Fruit fly (Drosophila melanogaster) whole organism, embryonic: ENCODE measurements around the gene Reg-2.

Source experiments
- Adf1 ChIP-seq: fragments of 200-800 bp; sonication (Bioruptor generic); IDR thresholded peaks from 2 replicates; pipeline ENCODE4 v1.3.6; 2022; ENCODE audit warnings: missing biosample characterization, missing genetic modification characterization
- Awh ChIP-seq: fragments of 200-800 bp; sonication (Bioruptor generic); IDR thresholded peaks from 2 replicates; pipeline ENCODE4, ENCODE4 v1.3.6; 2022; ENCODE audit warnings: missing biosample characterization, missing genetic modification characterization
- CG10321 ChIP-seq: fragments of 200-800 bp; sonication (Bioruptor generic); IDR thresholded peaks from 2 replicates; pipeline ENCODE4 v1.3.6; 2022; ENCODE audit warnings: missing biosample characterization, missing genetic modification characterization
- CG13894 ChIP-seq: fragments of 200-800 bp; sonication (Bioruptor generic); optimal IDR thresholded peaks from 3 replicates; lab custom pipeline; 2018; ENCODE audit warnings: missing biosample characterization, mild to moderate bottlenecking, missing genetic modification characterization, moderate library complexity
- CG14710 ChIP-seq: fragments of 200-800 bp; sonication (Bioruptor generic); optimal IDR thresholded peaks from 3 replicates; lab custom pipeline; 2019; ENCODE audit warnings: missing biosample characterization, mild to moderate bottlenecking, missing genetic modification characterization, moderate library complexity
- CG14860 ChIP-seq: fragments of 200-800 bp; sonication (Bioruptor generic); IDR thresholded peaks from 3 replicates; pipeline ENCODE4 v1.3.6; 2022; ENCODE audit warnings: missing biosample characterization, missing genetic modification characterization; ENCODE audit not compliant: partially characterized antibody
- CG30020 ChIP-seq: fragments of 200-800 bp; optimal IDR thresholded peaks from 2 replicates; lab custom pipeline; 2019; ENCODE audit warnings: missing biosample characterization, mild to moderate bottlenecking, missing genetic modification characterization, moderate library complexity
- CG3163 ChIP-seq: fragments of 200-800 bp; sonication (Bioruptor generic); optimal IDR thresholded peaks from 3 replicates; lab custom pipeline; 2016; ENCODE audit warnings: missing biosample characterization, missing genetic modification characterization
- CG42726 ChIP-seq: fragments of 200-800 bp; sonication (Bioruptor generic); IDR thresholded peaks from 2 replicates; pipeline ENCODE4 v1.3.6; 2022; ENCODE audit warnings: missing biosample characterization, missing genetic modification characterization; ENCODE audit not compliant: partially characterized antibody
- CG7786 ChIP-seq: fragments of 200-800 bp; sonication (Bioruptor generic); optimal IDR thresholded peaks from 2 replicates; lab custom pipeline; 2016; ENCODE audit warnings: missing biosample characterization, missing genetic modification characterization
- CG7963 ChIP-seq: fragments of 200-800 bp; sonication (Bioruptor generic); IDR thresholded peaks from 3 replicates; pipeline ENCODE4 v1.3.6; 2022; ENCODE audit warnings: missing biosample characterization, missing genetic modification characterization; ENCODE audit not compliant: partially characterized antibody
- CG9797 ChIP-seq: fragments of 200-800 bp; sonication (Bioruptor generic); optimal IDR thresholded peaks from 3 replicates; lab custom pipeline; 2018; ENCODE audit warnings: missing biosample characterization, mild to moderate bottlenecking, missing genetic modification characterization
- CG9932 ChIP-seq: fragments of 200-800 bp; sonication (Bioruptor generic); IDR thresholded peaks from 2 replicates; pipeline ENCODE4 v1.3.6; 2022; ENCODE audit warnings: missing biosample characterization, missing genetic modification characterization
- CTCF ChIP-seq: fragments of 200-800 bp; sonication (Bioruptor generic); optimal IDR thresholded peaks from 2 replicates; lab custom pipeline; 2017; ENCODE audit warnings: missing biosample characterization, mild to moderate bottlenecking, missing genetic modification characterization, moderate library complexity
- Doc3 ChIP-seq: fragments of 200-800 bp; sonication (Bioruptor generic); IDR thresholded peaks from 3 replicates; pipeline ENCODE4 v1.3.6; 2022; ENCODE audit warnings: missing biosample characterization, missing genetic modification characterization; ENCODE audit not compliant: partially characterized antibody
- Dref ChIP-seq: fragments of 200-800 bp; sonication (Bioruptor generic); IDR thresholded peaks from 2 replicates; pipeline ENCODE4 v1.3.6; 2022; ENCODE audit warnings: missing biosample characterization, missing genetic modification characterization
- E2f2 ChIP-seq: fragments of 200-800 bp; sonication (Bioruptor generic); IDR thresholded peaks from 2 replicates; pipeline ENCODE4 v1.3.6; 2022; ENCODE audit warnings: missing biosample characterization, missing genetic modification characterization
- Eip74EF ChIP-seq, 2 experiments: fragments of 200-800 bp in 1 of 2; fragments of >200 bp in 1 of 2; sonication (Bioruptor generic) in 1 of 2; optimal IDR thresholded peaks; 2 replicates each; lab custom pipeline; 2017 to 2019; ENCODE audit warnings: missing biosample characterization in 2 of 2, missing genetic modification characterization in 2 of 2, mild to moderate bottlenecking in 1 of 2, moderate library complexity in 1 of 2
- Hr39 ChIP-seq: fragments of >200 bp; optimal IDR thresholded peaks from 2 replicates; lab custom pipeline; 2017
- Med ChIP-seq: fragments of 200-800 bp; sonication (Bioruptor generic); peaks from one replicate; lab custom pipeline; 2016; ENCODE audit warnings: missing biosample characterization, missing genetic modification characterization, mild to moderate bottlenecking, inconsistent platforms, moderate library complexity
- Mrtf ChIP-seq: fragments of 200-800 bp; sonication (Bioruptor generic); IDR thresholded peaks from 3 replicates; pipeline ENCODE4 v1.3.6; 2022; ENCODE audit warnings: missing biosample characterization, missing genetic modification characterization
- Myb ChIP-seq: fragments of 200-800 bp; sonication (Bioruptor generic); optimal IDR thresholded peaks from 2 replicates; lab custom pipeline; 2016; ENCODE audit warnings: missing biosample characterization, missing genetic modification characterization
- Oli ChIP-seq: fragments of 200-800 bp; sonication (Bioruptor generic); optimal IDR thresholded peaks from 2 replicates; lab custom pipeline; 2018; ENCODE audit warnings: missing biosample characterization, mild to moderate bottlenecking, missing genetic modification characterization, moderate library complexity
- Opbp ChIP-seq: fragments of 200-800 bp; sonication (Bioruptor generic); IDR thresholded peaks from 3 replicates; pipeline ENCODE4 v1.3.6; 2022; ENCODE audit warnings: missing biosample characterization, missing genetic modification characterization; ENCODE audit not compliant: partially characterized antibody
- Sry-δ ChIP-seq: fragments of 200-800 bp; sonication (Bioruptor generic); optimal IDR thresholded peaks from 2 replicates; lab custom pipeline; 2016; ENCODE audit warnings: missing biosample characterization, missing genetic modification characterization
- Trl ChIP-seq, 3 experiments: fragments of >200 bp in 2 of 3; fragments of 200-800 bp in 1 of 3; sonication (Bioruptor generic) in 1 of 3; optimal IDR thresholded peaks; 2 replicates in 1 of 3; 3 replicates in 2 of 3; lab custom pipeline; 2016 to 2017; ENCODE audit warnings: missing biosample characterization in 1 of 3, missing genetic modification characterization in 1 of 3
- YL-1 ChIP-seq: fragments of 200-800 bp; sonication (Bioruptor generic); optimal IDR thresholded peaks from 3 replicates; lab custom pipeline; 2017; ENCODE audit warnings: missing biosample characterization, mild to moderate bottlenecking, missing genetic modification characterization
- amos ChIP-seq: fragments of 200-800 bp; sonication (Bioruptor generic); IDR thresholded peaks from 2 replicates; pipeline ENCODE4 v1.3.6; 2022; ENCODE audit warnings: missing biosample characterization, missing genetic modification characterization; ENCODE audit not compliant: partially characterized antibody
- cas ChIP-seq: fragments of 200-800 bp; sonication (Bioruptor generic); IDR thresholded peaks from 2 replicates; pipeline ENCODE4 v1.3.6; 2022; ENCODE audit warnings: missing biosample characterization, missing genetic modification characterization
- chinmo ChIP-seq: fragments of 200-800 bp; sonication (Bioruptor generic); IDR thresholded peaks from 4 replicates; pipeline ENCODE4 v1.3.6; 2022; ENCODE audit warnings: missing biosample characterization, missing genetic modification characterization; ENCODE audit not compliant: partially characterized antibody
- gfzf ChIP-seq: fragments of 200-800 bp; sonication (Bioruptor generic); optimal IDR thresholded peaks from 2 replicates; lab custom pipeline; 2016; ENCODE audit warnings: missing biosample characterization, mild to moderate bottlenecking, missing genetic modification characterization, moderate library complexity
- grau ChIP-seq: fragments of 200-800 bp; optimal IDR thresholded peaks from 3 replicates; lab custom pipeline; 2019; ENCODE audit warnings: missing biosample characterization, mild to moderate bottlenecking, missing genetic modification characterization, moderate library complexity
- gsb-n ChIP-seq: fragments of 200-800 bp; sonication (Bioruptor generic); optimal IDR thresholded peaks from 3 replicates; lab custom pipeline; 2018; ENCODE audit warnings: missing biosample characterization, mild to moderate bottlenecking, missing genetic modification characterization
- hkb ChIP-seq, 2 experiments: fragments of 200-800 bp in 1 of 2; fragments of >200 bp in 1 of 2; sonication (Bioruptor generic) in 1 of 2; IDR thresholded peaks in 1 of 2; optimal IDR thresholded peaks in 1 of 2; 2 replicates each; pipeline versions ENCODE4 v1.3.6 to Lab custom; 2017 to 2022; ENCODE audit warnings: missing biosample characterization in 1 of 2, missing genetic modification characterization in 1 of 2
- knrl ChIP-seq: fragments of 200-800 bp; sonication (Bioruptor generic); IDR thresholded peaks from 3 replicates; pipeline ENCODE4 v1.3.6; 2022; ENCODE audit warnings: missing biosample characterization, missing genetic modification characterization; ENCODE audit not compliant: partially characterized antibody
- lbe ChIP-seq: fragments of 200-800 bp; sonication (Bioruptor generic); optimal IDR thresholded peaks from 2 replicates; lab custom pipeline; 2016; ENCODE audit warnings: missing biosample characterization, mild to moderate bottlenecking, missing genetic modification characterization
- lilli ChIP-seq: fragments of 200-800 bp; sonication (Bioruptor generic); optimal IDR thresholded peaks from 3 replicates; lab custom pipeline; 2016; ENCODE audit warnings: missing biosample characterization, missing genetic modification characterization
- nerfin-2 ChIP-seq: fragments of 200-800 bp; sonication (Bioruptor generic); IDR thresholded peaks from 2 replicates; pipeline ENCODE4 v1.3.6; 2022; ENCODE audit warnings: missing biosample characterization, missing genetic modification characterization; ENCODE audit not compliant: partially characterized antibody
- pzg ChIP-seq: fragments of 200-800 bp; sonication (Bioruptor generic); optimal IDR thresholded peaks from 3 replicates; lab custom pipeline; 2018; ENCODE audit warnings: missing biosample characterization, mild to moderate bottlenecking, missing genetic modification characterization, moderate library complexity
- sd ChIP-seq: fragments of 200-800 bp; sonication (Bioruptor generic); optimal IDR thresholded peaks from 3 replicates; lab custom pipeline; 2018; ENCODE audit warnings: missing biosample characterization, mild to moderate bottlenecking, missing genetic modification characterization, moderate library complexity
- sna ChIP-seq: fragments of 200-800 bp; sonication (Bioruptor generic); IDR thresholded peaks from 2 replicates; pipeline ENCODE4 v1.3.6; 2022; ENCODE audit warnings: missing biosample characterization, missing genetic modification characterization; ENCODE audit not compliant: partially characterized antibody
- sqz ChIP-seq: fragments of 200-800 bp; sonication (Bioruptor generic); optimal IDR thresholded peaks from 3 replicates; lab custom pipeline; 2018; ENCODE audit warnings: missing biosample characterization, mild to moderate bottlenecking, missing genetic modification characterization
- tna ChIP-seq: fragments of 200-800 bp; sonication (Bioruptor generic); IDR thresholded peaks from 2 replicates; pipeline ENCODE4 v1.3.6; 2022; ENCODE audit warnings: missing biosample characterization, missing genetic modification characterization; ENCODE audit not compliant: partially characterized antibody
- trem ChIP-seq: fragments of 200-800 bp; optimal IDR thresholded peaks from 3 replicates; lab custom pipeline; 2019; ENCODE audit warnings: missing biosample characterization, mild to moderate bottlenecking, missing genetic modification characterization, moderate library complexity

Gene Reg-2

dm6 chr3L:601559-602136 lies 4.7 kb downstream of the Reg-2 start:
- TF ChIP-seq Awh (GFP tag; lab: Robert Waterston, UW), result peak; percentile 58
- no peak for TF ChIP-seq CG10321 (GFP tag; lab: Robert Waterston, UW)
- no peak for TF ChIP-seq Sry-δ (GFP tag; lab: Kevin White, UChicago)
- TF ChIP-seq sd, result peak; percentile 38
- peak; percentile 88; the same call in 2 of the 4 replicates for TF ChIP-seq chinmo (GFP tag; lab: Robert Waterston, UW)
- 0 out of 2 replicates have a peak, but pooled peaks have one; percentile 12 for TF ChIP-seq nerfin-2 (GFP tag; lab: Robert Waterston, UW)
- peak in 1 of 2 experiments; percentile 71 for TF ChIP-seq Eip74EF (GFP tag; optimal IDR thresholded peaks at IDR 0.05; lab: Kevin White, UChicago)
- no peak for TF ChIP-seq CG3163 (GFP tag; lab: Kevin White, UChicago)

dm6 chr3L:601104-601503 lies 5.3 kb downstream of the Reg-2 start:
- peak; percentile 9 for TF ChIP-seq lbe (GFP tag; lab: Kevin White, UChicago)
- TF ChIP-seq sqz (GFP tag; lab: Kevin White, UChicago), result no peak

dm6 chr3L:593102-593501 lies 13.3 kb downstream of the Reg-2 start, which contains the start of gene MED14:
MED14 (plus strand) TSS chr3L:593246.
- no peak for TF ChIP-seq CG7786
- peak; percentile 47; the same call in 1 of the 2 replicates for TF ChIP-seq sna (GFP tag; lab: Robert Waterston, UW)
- peak; percentile 46; the same call in 1 of the 3 replicates for TF ChIP-seq Doc3 (GFP tag; lab: Robert Waterston, UW)
- TF ChIP-seq Med (GFP tag; lab: Kevin White, UChicago), result peak; percentile 71
- TF ChIP-seq gsb-n, result no peak
- TF ChIP-seq nerfin-2 (GFP tag; lab: Robert Waterston, UW), result peak; percentile 58; the same call in 1 of the 2 replicates
- TF ChIP-seq CG14710, result peak; percentile 52
- no peak for TF ChIP-seq Trl (optimal IDR thresholded peaks at IDR 0.05; lab: Kevin White, UChicago)
- no peak for TF ChIP-seq Trl (GFP tag; optimal IDR thresholded peaks at IDR 0.05; lab: Kevin White, UChicago)
- TF ChIP-seq grau (tag; lab: Kevin White, UChicago), result peak; percentile 11
- no peak for TF ChIP-seq lilli (GFP tag; lab: Kevin White, UChicago)
- peak; percentile 10; the same call in 1 of the 2 replicates for TF ChIP-seq Adf1 (GFP tag; lab: Robert Waterston, UW)
- peak; percentile 54 for TF ChIP-seq CG14860 (GFP tag; lab: Robert Waterston, UW)
- TF ChIP-seq gfzf (GFP tag; lab: Kevin White, UChicago), result peak; percentile 74
- no peak for TF ChIP-seq hkb (optimal IDR thresholded peaks at IDR 0.05; lab: Kevin White, UChicago)
- TF ChIP-seq hkb (GFP tag; IDR thresholded peaks at IDR 0.05; lab: Robert Waterston, UW), result peak; percentile 44
- TF ChIP-seq pzg (GFP tag; lab: Kevin White, UChicago), result peak; percentile 70
- peak; percentile 34 for TF ChIP-seq CTCF (GFP tag; lab: Kevin White, UChicago)
- peak; percentile 75 for TF ChIP-seq E2f2 (GFP tag; lab: Robert Waterston, UW)
- peak; percentile 61; the same call in 2 of the 3 replicates for TF ChIP-seq knrl (GFP tag; lab: Robert Waterston, UW)
- TF ChIP-seq Mrtf (GFP tag; lab: Robert Waterston, UW), result no peak
- peak; percentile 78; the same call in 2 of the 3 replicates for TF ChIP-seq Opbp (GFP tag; lab: Robert Waterston, UW)
- TF ChIP-seq Dref (GFP tag; lab: Robert Waterston, UW), result peak; percentile 86
- TF ChIP-seq Hr39, result no peak
- peak; percentile 76 for TF ChIP-seq CG42726 (GFP tag; lab: Robert Waterston, UW)
- peak; percentile 58; the same call in 1 of the 2 replicates for TF ChIP-seq tna (GFP tag; lab: Robert Waterston, UW)
- peak; percentile 35 for TF ChIP-seq trem (tag; lab: Kevin White, UChicago)
- peak; percentile 48 for TF ChIP-seq YL-1
- no peak for TF ChIP-seq CG9932 (GFP tag; lab: Robert Waterston, UW)
- TF ChIP-seq cas (GFP tag; lab: Robert Waterston, UW), result no peak
- no peak for TF ChIP-seq CG13894
- peak; percentile 63; the same call in 1 of the 3 replicates for TF ChIP-seq CG7963
- peak; percentile 80 for TF ChIP-seq CG9797
- TF ChIP-seq amos, result peak; percentile 61
- TF ChIP-seq Oli (tag; lab: Kevin White, UChicago), result no peak
- TF ChIP-seq CG30020 (tag; lab: Kevin White, UChicago), result no peak
- TF ChIP-seq Myb, result peak; percentile 21
